Worm (Caenorhabditis elegans) whole organism, L4 larva: Measurements from ENCODE around the gene clec-29.

ENCODE experiments used
- F10B5.3 ChIP-seq: sonication (generic microtip); optimal IDR thresholded peaks from 2 replicates; lab custom pipeline; 2016; ENCODE audit warnings: mild to moderate bottlenecking, missing genetic modification characterization, missing compliant biosample characterization
- ama-1 ChIP-seq: fragments of 150-350 bp; optimal IDR thresholded peaks from 2 replicates; lab custom pipeline; 2014; ENCODE audit warnings: inconsistent platforms, mixed read lengths
- egl-27 ChIP-seq: sonication (generic microtip); optimal IDR thresholded peaks from 3 replicates; lab custom pipeline; 2017; ENCODE audit warnings: missing biosample characterization, missing genetic modification reagents, missing genetic modification characterization
- fos-1 ChIP-seq: fragments of 150-350 bp; optimal IDR thresholded peaks from 2 replicates; lab custom pipeline; 2014; ENCODE audit warnings: missing biosample characterization, missing genetic modification characterization
- hmg-1.1 ChIP-seq: fragments of 200-800 bp; sonication (Bioruptor generic); IDR thresholded peaks from 2 replicates; pipeline ENCODE4 v1.3.6; 2022; ENCODE audit warnings: missing genetic modification reagents, missing genetic modification characterization, missing compliant biosample characterization
- php-3 ChIP-seq: fragments of 200-800 bp; sonication (Bioruptor generic); IDR thresholded peaks from 2 replicates; pipeline ENCODE4 v1.3.6; 2022; ENCODE audit warnings: missing genetic modification reagents, missing genetic modification characterization, missing compliant biosample characterization
- tag-97 ChIP-seq: fragments of 200-800 bp; sonication (Bioruptor generic); IDR thresholded peaks from 2 replicates; pipeline ENCODE4 v1.3.6; 2022; ENCODE audit warnings: missing genetic modification characterization, missing compliant biosample characterization

- TF ChIP-seq php-3 (GFP tag; lab: Robert Waterston, UW) (no peak), ama-1 (lab: Kevin White, UChicago) (no peak), fos-1 (tag; lab: Kevin White, UChicago) (no peak), tag-97 (GFP tag; lab: Robert Waterston, UW) (no peak), egl-27 (tag; lab: Kevin White, UChicago) (no peak), F10B5.3 (no peak), hmg-1.1 (no peak)
Observed at ce11 chrV:16724574-16724973, 14.4 kb downstream of the clec-29 start.
